Fruit fly (Drosophila melanogaster): ENCODE data around the gene Hecw.

DNA sequence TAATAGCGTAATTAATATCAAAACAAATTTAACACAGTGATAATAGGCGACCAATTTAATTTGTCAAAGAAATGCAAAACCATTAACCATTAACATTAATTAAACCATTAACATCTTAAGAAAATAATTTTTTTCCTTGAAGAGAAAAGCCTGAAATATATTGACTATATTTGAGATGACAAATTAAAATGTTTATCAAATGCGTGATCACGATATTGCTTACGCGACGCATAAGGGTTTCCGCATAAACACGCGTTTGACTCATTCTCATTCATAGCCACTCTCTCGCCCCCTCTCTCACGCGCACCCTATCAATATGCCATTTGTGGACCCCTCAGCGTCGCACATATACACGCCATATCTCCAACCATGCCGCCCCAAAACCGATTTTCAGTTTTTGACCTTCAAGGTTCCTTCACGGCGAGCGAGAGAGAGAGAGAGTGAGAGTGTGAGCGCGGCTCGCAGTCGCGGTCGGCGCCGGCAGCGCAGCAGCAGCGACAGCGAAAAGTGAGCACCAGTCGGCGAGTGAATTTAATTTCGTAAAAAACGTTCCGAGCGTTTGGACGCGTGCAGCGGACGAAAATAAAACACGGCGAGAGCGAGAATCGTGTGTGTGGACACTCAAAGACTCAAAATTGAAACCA, 23.3 kb upstream of the Hecw start, which contains the start of gene Hex-A:
- TF ChIP-seq usp (GFP tag; optimal IDR thresholded peaks at IDR 0.05) (no peak), EcR (GFP tag; optimal IDR thresholded peaks at IDR 0.05) (peak in 1 of 2 experiments; percentile 59), pan (optimal IDR thresholded peaks at IDR 0.05) (no peak)
